Worm (Caenorhabditis elegans): ENCODE measurements around the gene K07E3.9.

DNA sequence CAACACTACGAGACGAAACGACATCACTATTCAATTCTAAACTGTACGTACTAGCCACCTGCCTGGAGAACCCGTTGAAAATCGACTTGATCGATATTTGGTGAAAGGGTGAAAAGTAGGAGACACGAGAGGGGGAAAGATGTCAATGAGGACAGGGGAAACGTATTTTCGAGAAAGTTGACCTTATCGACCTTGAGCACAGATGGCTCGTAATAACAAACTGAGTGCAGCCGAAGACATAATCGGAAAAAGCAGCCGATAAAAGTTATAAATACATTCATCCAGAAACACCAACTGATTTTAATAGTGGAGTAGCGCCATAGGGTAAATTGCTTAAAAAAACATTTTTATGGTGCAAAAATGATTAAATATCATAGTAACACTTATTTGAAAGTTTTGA, 48.0 kb upstream of the K07E3.9 start:
- TF ChIP-seq hmbx-1 (tag; optimal IDR thresholded peaks at IDR 0.05), result no peak
- TF ChIP-seq pes-1 (GFP tag; IDR thresholded peaks at IDR 0.05), result no peak
- TF ChIP-seq scrt-1 (GFP tag; IDR thresholded peaks at IDR 0.05), result no peak
- TF ChIP-seq hmg-4 (GFP tag; optimal IDR thresholded peaks at IDR 0.05), result no peak
- TF ChIP-seq B0310.2 (tag; optimal IDR thresholded peaks at IDR 0.05), result no peak
- no peak for TF ChIP-seq ama-1 (optimal IDR thresholded peaks at IDR 0.05)
- no peak for TF ChIP-seq flt-1 (GFP tag; IDR thresholded peaks at IDR 0.05)
- no peak for TF ChIP-seq ceh-36 (tag; optimal IDR thresholded peaks at IDR 0.05)

Data from whole organism, early embryonic.